Worm (Caenorhabditis elegans) whole organism, L4/young adult: Measurements from ENCODE around the gene F43B10.1.

Experiments
- W03F9.2 ChIP-seq: fragments of 150-350 bp; optimal IDR thresholded peaks from 2 replicates; lab custom pipeline; 2014; ENCODE audit warnings: missing biosample characterization, missing genetic modification characterization
- dao-5 ChIP-seq: sonication (generic microtip); optimal IDR thresholded peaks from 2 replicates; lab custom pipeline; 2016; ENCODE audit warnings: missing genotype, missing genetic modification characterization, moderate library complexity, missing compliant biosample characterization
- him-1 ChIP-seq: sonication (generic microtip); optimal IDR thresholded peaks from 2 replicates; lab custom pipeline; 2016; ENCODE audit warnings: missing genotype, missing genetic modification reagents, missing genetic modification characterization, missing compliant biosample characterization

Gene F43B10.1

DNA sequence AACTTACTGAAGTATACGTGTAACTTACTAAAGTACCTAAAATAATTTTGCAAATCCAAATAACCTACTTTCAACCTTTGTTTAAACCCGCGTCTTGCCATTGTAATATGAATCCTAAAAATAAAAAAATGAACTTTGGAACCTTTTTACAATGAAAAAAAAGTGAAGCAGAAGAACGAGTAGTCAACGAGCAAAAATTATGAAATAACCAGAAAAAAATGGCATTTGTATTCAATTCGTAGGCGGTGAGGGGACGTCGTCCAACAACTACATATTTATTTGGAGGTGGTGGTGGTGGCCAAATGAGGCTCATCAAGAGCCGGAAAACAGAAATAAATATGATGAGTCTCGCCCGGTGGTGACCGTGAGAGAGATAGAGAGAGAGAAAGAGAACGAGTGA is at the start of gene F43B10.1:
F43B10.1 (minus strand) TSS at position 101 of the 400 bp plus-strand sequence.
- TF ChIP-seq W03F9.2 (tag; lab: Kevin White, UChicago) (no peak), him-1 (tag; lab: Kevin White, UChicago) (no peak), dao-5 (tag; lab: Kevin White, UChicago) (no peak)

ce11 chrX:16711381-16711780 is 48.8 kb upstream of the F43B10.1 start, which contains the start of gene lgc-53:
lgc-53 (plus strand) TSS chrX:16711681.
- TF ChIP-seq him-1 (tag; lab: Kevin White, UChicago) = no peak
- TF ChIP-seq W03F9.2 (tag; lab: Kevin White, UChicago) = no peak
- no peak for TF ChIP-seq dao-5 (tag; lab: Kevin White, UChicago)

DNA sequence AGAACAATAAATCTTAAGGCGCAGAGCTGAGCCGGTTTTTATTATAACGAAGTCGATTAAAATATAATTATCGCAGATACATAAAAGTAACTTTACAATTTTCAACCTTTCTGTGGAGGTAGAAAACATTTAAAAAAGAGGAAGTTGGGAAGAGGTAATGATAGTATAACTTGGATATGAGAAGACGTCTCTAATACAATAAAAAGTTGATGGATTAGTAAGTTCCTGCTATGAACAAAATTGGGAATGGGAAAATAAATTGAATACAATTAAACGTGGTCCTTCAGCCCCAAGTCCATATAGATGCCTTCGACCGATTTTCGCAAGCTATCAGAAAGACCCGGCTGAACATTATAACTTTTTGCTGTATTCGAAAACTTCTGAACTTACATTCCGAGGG is 43.0 kb upstream of the F43B10.1 start:
- TF ChIP-seq W03F9.2 (tag; lab: Kevin White, UChicago) (no peak), him-1 (tag; lab: Kevin White, UChicago) (no peak), dao-5 (tag; lab: Kevin White, UChicago) (no peak)

DNA sequence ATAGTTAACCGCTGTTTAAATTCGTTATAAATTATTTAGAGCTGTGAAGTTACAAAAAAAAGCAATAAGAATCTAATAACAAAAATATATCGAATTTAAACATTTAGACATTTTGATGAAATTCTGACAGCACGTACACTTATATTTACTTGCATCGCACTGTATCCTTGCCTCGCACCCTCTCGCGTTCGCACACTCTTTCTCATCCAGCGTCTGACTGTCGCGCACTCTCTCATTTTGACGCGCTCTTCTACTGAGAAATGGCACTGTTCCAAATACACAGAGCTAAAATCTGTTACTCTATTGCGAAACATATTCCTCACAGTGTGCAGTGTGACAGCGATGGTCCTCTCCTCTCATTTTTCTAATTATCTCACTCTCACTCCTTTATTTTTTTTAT is 41.5 kb upstream of the F43B10.1 start:
- TF ChIP-seq W03F9.2 (tag; lab: Kevin White, UChicago) = no peak
- no peak for TF ChIP-seq dao-5 (tag; lab: Kevin White, UChicago)
- TF ChIP-seq him-1 (tag; lab: Kevin White, UChicago) = no peak

ce11 chrX:16702232-16702631 is 39.6 kb upstream of the F43B10.1 start, which contains the start of gene F22H10.1:
F22H10.1 (plus strand) TSS chrX:16702442.
- TF ChIP-seq dao-5 (tag; lab: Kevin White, UChicago) = no peak
- no peak for TF ChIP-seq W03F9.2 (tag; lab: Kevin White, UChicago)

ce11 chrX:16698074-16698473 is 35.5 kb upstream of the F43B10.1 start:
- no peak for TF ChIP-seq W03F9.2 (tag; lab: Kevin White, UChicago)
- TF ChIP-seq him-1 (tag; lab: Kevin White, UChicago) = no peak
- TF ChIP-seq dao-5 (tag; lab: Kevin White, UChicago) = no peak

ce11 chrX:16696822-16697221 is 34.2 kb upstream of the F43B10.1 start:
- TF ChIP-seq him-1 (tag; lab: Kevin White, UChicago) (no peak), W03F9.2 (tag; lab: Kevin White, UChicago) (no peak), dao-5 (tag; lab: Kevin White, UChicago) (no peak)

ce11 chrX:16695184-16695583 is 32.6 kb upstream of the F43B10.1 start:
- TF ChIP-seq him-1 (tag; lab: Kevin White, UChicago) (no peak), dao-5 (tag; lab: Kevin White, UChicago) (no peak), W03F9.2 (tag; lab: Kevin White, UChicago) (no peak)

ce11 chrX:16691045-16691444 is 28.4 kb upstream of the F43B10.1 start, which contains the start of gene F22H10.6:
F22H10.6 (minus strand) TSS chrX:16691336.
- TF ChIP-seq W03F9.2 (tag; lab: Kevin White, UChicago) = no peak
- no peak for TF ChIP-seq him-1 (tag; lab: Kevin White, UChicago)

ce11 chrX:16689852-16690473 is 27.3 kb upstream of the F43B10.1 start:
- TF ChIP-seq him-1 (tag; lab: Kevin White, UChicago) = no peak
- no peak for TF ChIP-seq dao-5 (tag; lab: Kevin White, UChicago)
- TF ChIP-seq W03F9.2 (tag; lab: Kevin White, UChicago) = no peak

ce11 chrX:16687945-16688344 is 25.3 kb upstream of the F43B10.1 start, which contains the start of gene F22H10.11:
F22H10.11 (minus strand) TSS chrX:16688045.
- TF ChIP-seq him-1 (tag; lab: Kevin White, UChicago) (no peak), dao-5 (tag; lab: Kevin White, UChicago) (no peak), W03F9.2 (tag; lab: Kevin White, UChicago) (no peak)

DNA sequence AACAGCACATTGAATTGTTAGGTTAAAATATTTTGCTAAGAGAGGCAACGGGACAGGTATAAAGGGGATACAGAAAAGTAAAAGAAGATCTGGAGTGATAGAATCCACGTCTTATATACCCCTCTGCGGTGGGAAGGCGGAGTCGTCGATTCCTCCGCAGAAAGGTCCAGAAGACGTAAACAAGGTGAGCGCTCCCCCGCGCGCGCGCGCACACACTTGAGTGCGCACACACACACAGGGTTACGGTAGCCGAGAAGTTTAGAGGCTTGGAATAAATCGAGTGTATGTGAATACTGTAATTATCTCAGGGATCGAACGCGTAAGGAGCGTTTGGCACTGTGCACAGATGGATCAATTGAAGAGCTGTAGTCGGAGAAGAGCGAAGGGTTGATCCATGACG is 24.8 kb upstream of the F43B10.1 start:
- TF ChIP-seq W03F9.2 (tag; lab: Kevin White, UChicago) = no peak
- TF ChIP-seq dao-5 (tag; lab: Kevin White, UChicago) = no peak
- no peak for TF ChIP-seq him-1 (tag; lab: Kevin White, UChicago)

DNA sequence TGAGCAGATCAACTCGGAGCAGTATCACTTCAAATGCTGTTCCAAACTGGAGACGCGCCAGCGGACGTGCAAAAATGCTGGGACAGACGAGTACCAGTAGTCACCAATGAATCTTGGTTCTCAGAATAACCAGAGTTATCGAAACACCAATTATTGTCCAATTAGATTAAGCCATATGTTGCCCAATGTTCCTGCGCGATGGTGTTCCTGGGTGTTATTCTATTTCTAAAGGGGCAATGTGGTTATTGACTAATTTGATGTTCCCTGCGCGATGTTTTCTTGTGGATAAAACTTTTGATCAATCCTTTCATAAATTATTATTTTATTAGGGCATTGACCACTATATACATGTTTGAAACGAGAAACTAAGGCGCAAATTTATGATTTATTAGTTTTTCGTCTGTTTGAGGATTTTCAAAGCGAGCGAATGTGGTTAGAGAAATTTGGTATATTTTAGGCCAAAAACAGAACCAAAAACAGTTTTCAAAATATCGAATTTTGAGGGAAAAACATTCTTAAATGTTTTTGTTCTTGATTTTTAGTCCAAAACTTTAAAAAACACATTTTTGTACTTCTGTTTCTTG is 19.4 kb upstream of the F43B10.1 start:
- TF ChIP-seq him-1 (tag; lab: Kevin White, UChicago) = peak; percentile 99
- TF ChIP-seq dao-5 (tag; lab: Kevin White, UChicago) = peak; percentile 65
- TF ChIP-seq W03F9.2 (tag; lab: Kevin White, UChicago) = peak; percentile 96

DNA sequence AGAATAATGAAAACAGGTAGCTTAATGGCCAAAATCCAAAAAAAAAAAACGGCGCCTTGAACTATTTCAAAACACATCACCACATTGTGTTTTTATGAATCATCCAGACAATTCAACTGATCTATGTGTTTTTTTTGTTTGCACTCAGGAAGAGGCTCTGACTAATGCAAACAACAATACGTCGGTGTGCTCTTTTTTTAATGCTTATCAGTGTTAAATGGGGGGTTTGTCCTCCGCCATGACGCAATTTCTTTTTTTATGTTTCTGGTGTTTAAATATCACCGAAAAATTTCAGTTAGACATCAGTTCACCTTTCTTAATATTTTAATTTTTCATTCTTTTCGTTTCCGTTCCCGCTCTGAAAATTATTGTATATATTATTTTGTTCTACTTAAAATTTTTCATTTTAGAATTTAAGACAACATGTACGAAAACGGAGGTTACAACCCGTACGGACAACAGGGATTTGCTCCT is 16.5 kb upstream of the F43B10.1 start, which contains the start of gene F22H10.2:
F22H10.2 (plus strand) TSS at position 424 of the 474 bp plus-strand sequence.
- TF ChIP-seq W03F9.2 (tag; lab: Kevin White, UChicago) (no peak), him-1 (tag; lab: Kevin White, UChicago) (no peak), dao-5 (tag; lab: Kevin White, UChicago) (no peak)
